Worm (Caenorhabditis elegans) whole organism, midembryonic: ENCODE data around the gene mak-2.

Experiments
- T22C8.4 ChIP-seq: fragments of 200-800 bp; sonication (Bioruptor generic); IDR thresholded peaks from 2 replicates; pipeline ENCODE4 v1.3.6; 2022; ENCODE audit warnings: missing genetic modification characterization, missing compliant biosample characterization
- cog-1 ChIP-seq: sonication (generic microtip); optimal IDR thresholded peaks from 2 replicates; lab custom pipeline; 2016; ENCODE audit warnings: missing genetic modification characterization, missing compliant biosample characterization
- flt-1 ChIP-seq: fragments of 200-800 bp; sonication (Bioruptor generic); IDR thresholded peaks from 2 replicates; pipeline ENCODE4 v1.3.6; 2022; ENCODE audit warnings: missing genetic modification characterization, missing compliant biosample characterization
- klf-2 ChIP-seq: fragments of 200-800 bp; sonication (Bioruptor generic); conservative IDR thresholded peaks from 2 replicates; pipeline ENCODE4 v1.3.6; 2022; ENCODE audit warnings: missing genetic modification reagents, missing genetic modification characterization, missing compliant biosample characterization
- med-1 ChIP-seq: sonication (generic microtip); optimal IDR thresholded peaks from 2 replicates; lab custom pipeline; 2017; ENCODE audit warnings: missing genetic modification characterization, mild to moderate bottlenecking, missing compliant biosample characterization, antibody characterized with exemption, missing genetic modification reagents; ENCODE audit not compliant: insufficient read depth
- ref-1 ChIP-seq: fragments of 200-800 bp; sonication (Bioruptor generic); conservative IDR thresholded peaks from 2 replicates; pipeline ENCODE4 v1.3.6; 2022; ENCODE audit warnings: missing genetic modification reagents, missing genetic modification characterization, missing compliant biosample characterization
- tab-1 ChIP-seq: fragments of 200-800 bp; sonication (Bioruptor generic); IDR thresholded peaks from 2 replicates; pipeline ENCODE4 v1.3.6; 2022; ENCODE audit warnings: missing genetic modification characterization, missing compliant biosample characterization
- ztf-23 ChIP-seq: fragments of 200-800 bp; sonication (Bioruptor generic); IDR thresholded peaks from 2 replicates; pipeline ENCODE4 v1.3.6; 2022; ENCODE audit warnings: missing genetic modification reagents, missing genetic modification characterization, missing compliant biosample characterization

ce11 chrIV:845198-845597 lies 39.9 kb upstream of the mak-2 start, which contains the start of gene lgc-33:
- TF ChIP-seq tab-1 (no peak), flt-1 (GFP tag; lab: Robert Waterston, UW) (no peak), med-1 (GFP tag; lab: Kevin White, UChicago) (no peak), klf-2 (GFP tag; lab: Robert Waterston, UW) (no peak), ref-1 (no peak), cog-1 (tag; lab: Kevin White, UChicago) (no peak), ztf-23 (GFP tag; lab: Robert Waterston, UW) (no peak), T22C8.4 (GFP tag; lab: Robert Waterston, UW) (no peak)
